Worm (Caenorhabditis elegans): Measurements from ENCODE around the gene Y17G9B.5.

The Y17G9B.5 gene

DNA sequence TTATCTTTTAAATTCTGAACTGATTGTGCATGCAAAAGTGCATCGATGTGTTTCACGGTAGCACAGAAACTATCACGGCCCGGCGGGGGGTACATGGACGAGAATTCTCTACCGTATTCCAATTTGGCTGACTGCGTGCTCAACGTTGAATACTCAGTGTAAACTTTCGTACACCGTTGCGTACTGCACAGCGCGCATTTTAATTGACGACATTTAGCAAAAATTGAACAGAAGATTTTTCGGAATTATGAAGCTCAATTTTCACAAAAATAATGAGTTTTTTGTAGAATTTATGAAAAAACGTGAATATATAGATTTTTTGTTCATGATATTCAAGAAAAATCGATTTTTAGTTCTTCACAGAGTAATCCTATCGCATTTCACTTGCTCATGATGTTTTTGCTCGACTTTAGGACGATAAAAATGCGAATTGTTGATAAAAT lies 24.5 kb upstream of the Y17G9B.5 start (continued):
- TF ChIP-seq snu-23 (GFP tag; optimal IDR thresholded peaks at IDR 0.05), result peak; percentile 82
- TF ChIP-seq ets-5 (GFP tag; IDR thresholded peaks at IDR 0.05), result peak; percentile 99
- TF ChIP-seq unc-86 (tag; optimal IDR thresholded peaks at IDR 0.05), result peak; percentile 79
- peak; percentile 29 to 43 for TF ChIP-seq lin-35 (GFP tag; optimal IDR thresholded peaks at IDR 0.05)
- TF ChIP-seq efl-1 (optimal IDR thresholded peaks at IDR 0.05), result peak; percentile 69 to 76
- peak; percentile 50 to 95 for TF ChIP-seq efl-1 (GFP tag; optimal IDR thresholded peaks at IDR 0.05 in 1 of 2)
- TF ChIP-seq isw-1 (GFP tag; IDR thresholded peaks at IDR 0.05), result peak; percentile 99
- TF ChIP-seq mep-1 (tag; optimal IDR thresholded peaks at IDR 0.05), result peak; percentile 5
- TF ChIP-seq dsc-1 (tag; optimal IDR thresholded peaks at IDR 0.05), result peak; percentile 89
- TF ChIP-seq lin-39 (tag; optimal IDR thresholded peaks at IDR 0.05), result peak; percentile 24
- TF ChIP-seq irx-1 (tag; optimal IDR thresholded peaks at IDR 0.05), result peak; percentile 84
- peak; percentile 53 for TF ChIP-seq nhr-77 (tag; optimal IDR thresholded peaks at IDR 0.05)
- peak; percentile 68 for TF ChIP-seq ceh-8 (GFP tag; optimal IDR thresholded peaks at IDR 0.05)

DNA sequence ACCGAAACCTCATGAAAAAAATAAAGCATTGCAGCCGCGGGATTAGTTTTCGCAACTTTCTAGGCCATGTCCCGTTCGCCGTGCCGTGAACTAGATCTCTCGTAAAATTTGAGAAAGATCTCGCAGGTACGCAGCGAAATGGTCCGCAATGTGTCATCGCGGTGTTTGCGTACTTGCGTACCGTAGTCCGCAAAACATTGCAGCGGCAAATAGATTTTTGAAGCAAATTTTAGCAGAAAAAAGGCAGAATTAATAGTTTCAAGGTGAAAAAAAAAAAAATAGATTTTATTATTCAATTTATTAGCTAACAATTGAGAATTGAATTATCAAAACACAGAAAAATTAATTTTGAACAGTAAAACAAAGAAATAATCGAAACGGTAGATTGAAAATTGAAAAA lies 22.1 kb upstream of the Y17G9B.5 start:
- TF ChIP-seq blmp-1 (tag; optimal IDR thresholded peaks at IDR 0.05) (peak; percentile 3), ets-5 (GFP tag; IDR thresholded peaks at IDR 0.05) (peak; percentile 75; the same call in 1 of the 2 replicates), isw-1 (GFP tag; IDR thresholded peaks at IDR 0.05) (peak; percentile 99), fos-1 (tag; optimal IDR thresholded peaks at IDR 0.05) (peak; percentile 8), grh-1 (GFP tag; IDR thresholded peaks at IDR 0.05) (peak; percentile 99), sox-4 (tag; optimal IDR thresholded peaks at IDR 0.05) (peak; percentile 82), nhr-19 (GFP tag; conservative IDR thresholded peaks at IDR 0.05) (peak; percentile 100), snu-23 (GFP tag; optimal IDR thresholded peaks at IDR 0.05) (peak; percentile 89), ceh-88 (GFP tag; IDR thresholded peaks at IDR 0.05) (peak; percentile 100), lsy-2 (tag; optimal IDR thresholded peaks at IDR 0.05) (peak; percentile 97 to 98), zip-4 (GFP tag; optimal IDR thresholded peaks at IDR 0.05) (peak; percentile 56), dpl-1 (GFP tag; optimal IDR thresholded peaks at IDR 0.05) (peak; percentile 58 to 73 (median 73)), pax-3 (tag; optimal IDR thresholded peaks at IDR 0.05) (peak; percentile 89), lin-15B (tag; optimal IDR thresholded peaks at IDR 0.05) (peak; percentile 61), fkh-8 (tag; optimal IDR thresholded peaks at IDR 0.05) (peak; percentile 91), ceh-90 (tag; optimal IDR thresholded peaks at IDR 0.05) (peak; percentile 64), skn-1 (tag; optimal IDR thresholded peaks at IDR 0.05) (peak; percentile 9), elt-2 (tag; optimal IDR thresholded peaks at IDR 0.05) (peak; percentile 51), C04F5.9 (tag; optimal IDR thresholded peaks at IDR 0.05) (peak; percentile 86), lir-3 (tag; optimal IDR thresholded peaks at IDR 0.05; ENCODE audit: poor library complexity) (peak; percentile 84), nhr-71 (tag; optimal IDR thresholded peaks at IDR 0.05) (peak; percentile 97), vab-15 (tag; optimal IDR thresholded peaks at IDR 0.05) (peak; percentile 32), ceh-82 (tag; optimal IDR thresholded peaks at IDR 0.05) (peak; percentile 36 to 44 (median 40)), nhr-11 (tag; optimal IDR thresholded peaks at IDR 0.05) (peak; percentile 28), mab-9 (GFP tag; IDR thresholded peaks at IDR 0.05) (peak; percentile 98), fkh-10 (GFP tag; optimal IDR thresholded peaks at IDR 0.05) (peak; percentile 4), xbp-1 (tag; optimal IDR thresholded peaks at IDR 0.05) (peak; percentile 89), elt-3 (tag; optimal IDR thresholded peaks at IDR 0.05) (peak in 1 of 6 experiments; percentile 61), nhr-77 (tag; optimal IDR thresholded peaks at IDR 0.05) (peak; percentile 68), tbx-2 (tag; optimal IDR thresholded peaks at IDR 0.05) (peak; percentile 92), nhr-90 (tag; optimal IDR thresholded peaks at IDR 0.05; ENCODE audit: poor library complexity) (peak; percentile 94), ztf-4 (tag; optimal IDR thresholded peaks at IDR 0.05) (peak; percentile 7), nhr-85 (tag) (peak; percentile 95), irx-1 (tag; optimal IDR thresholded peaks at IDR 0.05) (peak; percentile 85), lin-14 (GFP tag; optimal IDR thresholded peaks at IDR 0.05) (peak; percentile 91), lin-13 (GFP tag; optimal IDR thresholded peaks at IDR 0.05) (peak; percentile 39), F16B12.6 (tag; optimal IDR thresholded peaks at IDR 0.05) (peak; percentile 74), efl-1 (optimal IDR thresholded peaks at IDR 0.05) (peak; percentile 76 to 80), efl-1 (GFP tag; optimal IDR thresholded peaks at IDR 0.05 in 1 of 2) (peak; percentile 64 to 97), ceh-8 (GFP tag; optimal IDR thresholded peaks at IDR 0.05) (peak; percentile 82), unc-98 (GFP tag; IDR thresholded peaks at IDR 0.05) (peak; percentile 99), swsn-7 (tag; optimal IDR thresholded peaks at IDR 0.05) (peak; percentile 90), egl-13 (tag; optimal IDR thresholded peaks at IDR 0.05) (peak; percentile 84), jun-1 (tag; optimal IDR thresholded peaks at IDR 0.05) (peak; percentile 64), dsc-1 (tag; optimal IDR thresholded peaks at IDR 0.05) (peak; percentile 93)

Data from whole organism, L1 larva.